Fruit fly (Drosophila melanogaster) whole organism, embryonic: Measurements from ENCODE around the gene CG15773.
A peak's percentile ranks its signal among the peaks of the same experiment; 100 is the strongest.

Experiments used
- Awh ChIP-seq: fragments of 200-800 bp; sonication (Bioruptor generic); IDR thresholded peaks from 2 replicates; pipeline ENCODE4, ENCODE4 v1.3.6; 2022; ENCODE audit warnings: missing biosample characterization, missing genetic modification characterization
- CG10267 ChIP-seq: fragments of 200-800 bp; sonication (Bioruptor generic); optimal IDR thresholded peaks from 2 replicates; lab custom pipeline; 2018; ENCODE audit warnings: missing biosample characterization, mild to moderate bottlenecking, missing genetic modification characterization, moderate library complexity
- CG10321 ChIP-seq: fragments of 200-800 bp; sonication (Bioruptor generic); IDR thresholded peaks from 2 replicates; pipeline ENCODE4 v1.3.6; 2022; ENCODE audit warnings: missing biosample characterization, missing genetic modification characterization
- CG10366 ChIP-seq: fragments of 200-800 bp; sonication (Bioruptor generic); IDR thresholded peaks from 2 replicates; pipeline ENCODE4 v1.3.6; 2022; ENCODE audit warnings: missing biosample characterization, missing genetic modification characterization
- CG10565 ChIP-seq: fragments of 200-800 bp; sonication (Bioruptor generic); optimal IDR thresholded peaks from 3 replicates; lab custom pipeline; 2016; ENCODE audit warnings: missing biosample characterization, mild to moderate bottlenecking, missing genetic modification characterization
- CG11085 ChIP-seq: fragments of 200-800 bp; sonication (Bioruptor generic); IDR thresholded peaks from 2 replicates; pipeline ENCODE4 v1.3.6; 2022; ENCODE audit warnings: missing biosample characterization, missing genetic modification characterization
- CG11093 ChIP-seq: fragments of 200-800 bp; sonication (Bioruptor generic); IDR thresholded peaks from 3 replicates; pipeline ENCODE4 v1.3.6; 2022; ENCODE audit warnings: missing biosample characterization, missing genetic modification characterization
- CG17361 ChIP-seq: fragments of 200-800 bp; sonication (Bioruptor generic); IDR thresholded peaks from 3 replicates; pipeline ENCODE4 v1.3.6; 2022; ENCODE audit warnings: missing biosample characterization, missing genetic modification characterization
- CG17829 ChIP-seq: fragments of 200-800 bp; optimal IDR thresholded peaks from 2 replicates; lab custom pipeline; 2019; ENCODE audit warnings: missing biosample characterization, mild to moderate bottlenecking, missing genetic modification characterization, moderate library complexity
- CG2199 ChIP-seq: fragments of 200-800 bp; sonication (Bioruptor generic); IDR thresholded peaks from 3 replicates; pipeline ENCODE4 v1.3.6; 2022; ENCODE audit warnings: missing biosample characterization, missing genetic modification characterization
- CG3065 ChIP-seq: fragments of 200-800 bp; sonication (Bioruptor generic); optimal IDR thresholded peaks from 2 replicates; lab custom pipeline; 2016; ENCODE audit warnings: missing biosample characterization, missing genetic modification characterization
- CG32767 ChIP-seq: fragments of 200-800 bp; sonication (Bioruptor generic); IDR thresholded peaks from 2 replicates; pipeline ENCODE4 v1.3.6; 2022; ENCODE audit warnings: missing biosample characterization, missing genetic modification characterization
- CG34224 ChIP-seq: fragments of 200-800 bp; sonication (Bioruptor generic); IDR thresholded peaks from 3 replicates; pipeline ENCODE4 v1.3.6; 2022; ENCODE audit warnings: missing biosample characterization, missing genetic modification characterization; ENCODE audit not compliant: partially characterized antibody
- CG3726 ChIP-seq: fragments of 200-800 bp; sonication (Bioruptor generic); IDR thresholded peaks from 3 replicates; pipeline ENCODE4, ENCODE4 v1.3.6; 2022; ENCODE audit warnings: missing biosample characterization, missing genetic modification characterization
- CG4617 ChIP-seq: fragments of 200-800 bp; sonication (Bioruptor generic); optimal IDR thresholded peaks from 3 replicates; lab custom pipeline; 2016; ENCODE audit warnings: missing biosample characterization, missing genetic modification characterization, borderline replicate concordance
- CG4730 ChIP-seq: fragments of 200-800 bp; sonication (Bioruptor generic); IDR thresholded peaks from 2 replicates; pipeline ENCODE4 v1.3.6; 2022; ENCODE audit warnings: missing biosample characterization, missing genetic modification characterization
- CG7987 ChIP-seq: fragments of 200-800 bp; sonication (Bioruptor generic); optimal IDR thresholded peaks from 2 replicates; lab custom pipeline; 2018; ENCODE audit warnings: missing biosample characterization, mild to moderate bottlenecking, missing genetic modification characterization, moderate library complexity
- CG8290 ChIP-seq, 3 experiments: fragments of 200-800 bp; sonication (Bioruptor generic); optimal IDR thresholded peaks; 2 replicates each; lab custom pipeline; 2016 to 2019; ENCODE audit warnings: missing biosample characterization in 3 of 3, missing genetic modification characterization in 3 of 3, mild to moderate bottlenecking in 2 of 3, moderate library complexity in 1 of 3
- CG9609 ChIP-seq: fragments of 200-800 bp; sonication (Bioruptor generic); optimal IDR thresholded peaks from 3 replicates; lab custom pipeline; 2016; ENCODE audit warnings: missing biosample characterization, missing genetic modification characterization
- D19B ChIP-seq: fragments of 200-800 bp; sonication (Bioruptor generic); optimal IDR thresholded peaks from 2 replicates; lab custom pipeline; 2017; ENCODE audit warnings: missing biosample characterization, mild to moderate bottlenecking, missing genetic modification characterization
- Drgx ChIP-seq: fragments of 200-800 bp; sonication (Bioruptor generic); IDR thresholded peaks from 2 replicates; pipeline ENCODE4 v1.3.6; 2022; ENCODE audit warnings: missing biosample characterization, missing genetic modification characterization
- HHEX ChIP-seq: fragments of 200-800 bp; sonication (Bioruptor generic); optimal IDR thresholded peaks from 3 replicates; lab custom pipeline; 2017; ENCODE audit warnings: missing biosample characterization, mild to moderate bottlenecking, missing genetic modification characterization, missing genetic modification reagents
- Mad ChIP-seq: fragments of 200-800 bp; sonication (Bioruptor generic); optimal IDR thresholded peaks from 2 replicates; lab custom pipeline; 2016; ENCODE audit warnings: missing biosample characterization, missing genetic modification characterization
- Rx ChIP-seq: fragments of 200-800 bp; sonication (Bioruptor generic); IDR thresholded peaks from 2 replicates; pipeline ENCODE4 v1.3.6; 2022; ENCODE audit warnings: missing biosample characterization, missing genetic modification characterization
- bsh ChIP-seq, 2 experiments: fragments of 200-800 bp; sonication (Bioruptor generic); optimal IDR thresholded peaks; 2 replicates each; lab custom pipeline; 2017 to 2018; ENCODE audit warnings: mild to moderate bottlenecking in 2 of 2, missing biosample characterization in 2 of 2, missing genetic modification characterization in 2 of 2, moderate library complexity in 1 of 2
- caup ChIP-seq: fragments of 200-800 bp; sonication (Bioruptor generic); optimal IDR thresholded peaks from 3 replicates; lab custom pipeline; 2017; ENCODE audit warnings: missing biosample characterization, mild to moderate bottlenecking, missing genetic modification characterization, moderate library complexity; ENCODE audit not compliant: severe bottlenecking
- chinmo ChIP-seq: fragments of 200-800 bp; sonication (Bioruptor generic); IDR thresholded peaks from 4 replicates; pipeline ENCODE4 v1.3.6; 2022; ENCODE audit warnings: missing biosample characterization, missing genetic modification characterization; ENCODE audit not compliant: partially characterized antibody
- crp ChIP-seq, 2 experiments: fragments of 200-800 bp; sonication (Bioruptor generic); optimal IDR thresholded peaks; 2 replicates in 1 of 2; 3 replicates in 1 of 2; lab custom pipeline; 2017; ENCODE audit warnings: missing biosample characterization in 2 of 2, missing genetic modification characterization in 2 of 2, mild to moderate bottlenecking in 1 of 2, moderate library complexity in 1 of 2
- dati ChIP-seq: fragments of 200-800 bp; sonication (Bioruptor generic); IDR thresholded peaks from 2 replicates; pipeline ENCODE4 v1.3.6; 2022; ENCODE audit warnings: missing biosample characterization, missing genetic modification characterization
- en ChIP-seq: fragments of 200-800 bp; sonication (Bioruptor generic); optimal IDR thresholded peaks from 2 replicates; lab custom pipeline; 2016; ENCODE audit warnings: missing biosample characterization, missing genetic modification characterization
- exex ChIP-seq: fragments of 200-800 bp; sonication (Bioruptor generic); optimal IDR thresholded peaks from 4 replicates; lab custom pipeline; 2018; ENCODE audit warnings: missing biosample characterization, mild to moderate bottlenecking, missing genetic modification characterization, moderate library complexity
- grau ChIP-seq: fragments of 200-800 bp; optimal IDR thresholded peaks from 3 replicates; lab custom pipeline; 2019; ENCODE audit warnings: missing biosample characterization, mild to moderate bottlenecking, missing genetic modification characterization, moderate library complexity
- gsb ChIP-seq: fragments of 200-800 bp; sonication (Bioruptor generic); IDR thresholded peaks from 2 replicates; pipeline ENCODE4 v1.3.6; 2022; ENCODE audit warnings: missing biosample characterization, missing genetic modification characterization
- gsb-n ChIP-seq: fragments of 200-800 bp; sonication (Bioruptor generic); optimal IDR thresholded peaks from 3 replicates; lab custom pipeline; 2018; ENCODE audit warnings: missing biosample characterization, mild to moderate bottlenecking, missing genetic modification characterization
- gt ChIP-seq: fragments of 200-800 bp; sonication (Bioruptor generic); IDR thresholded peaks from 2 replicates; pipeline ENCODE4 v1.3.6; 2022; ENCODE audit warnings: missing biosample characterization, missing genetic modification characterization
- hbn ChIP-seq: fragments of 200-800 bp; sonication (Bioruptor generic); IDR thresholded peaks from 2 replicates; pipeline ENCODE4 v1.3.6; 2022; ENCODE audit warnings: missing biosample characterization, missing genetic modification characterization; ENCODE audit not compliant: partially characterized antibody
- hth ChIP-seq: fragments of >200 bp; optimal IDR thresholded peaks from 2 replicates; lab custom pipeline; 2017; ENCODE audit warnings: inconsistent platforms
- lola ChIP-seq, 3 experiments: fragments of >200 bp in 2 of 3; fragments of 200-800 bp in 1 of 3; sonication (Bioruptor generic) in 1 of 3; optimal IDR thresholded peaks; 2 replicates each; lab custom pipeline; 2017 to 2019; ENCODE audit warnings: missing biosample characterization in 3 of 3, missing genetic modification characterization in 3 of 3, mild to moderate bottlenecking in 1 of 3, moderate library complexity in 1 of 3
- mam ChIP-seq: fragments of 200-800 bp; sonication (Bioruptor generic); optimal IDR thresholded peaks from 3 replicates; lab custom pipeline; 2016; ENCODE audit warnings: missing biosample characterization, missing genetic modification characterization
- pan ChIP-seq, 4 experiments: fragments of >200 bp in 3 of 4; fragments of 200-800 bp in 1 of 4; sonication (Bioruptor generic) in 1 of 4; optimal IDR thresholded peaks in 3 of 4; IDR thresholded peaks in 1 of 4; 2 replicates each; pipeline versions ENCODE4 v1.3.6 to Lab custom; 2017 to 2022; ENCODE audit warnings: missing biosample characterization in 2 of 4, missing genetic modification characterization in 2 of 4, mixed read lengths in 1 of 4
- pita ChIP-seq: fragments of 200-800 bp; sonication (Bioruptor generic); optimal IDR thresholded peaks from 2 replicates; lab custom pipeline; 2017; ENCODE audit warnings: missing biosample characterization, mild to moderate bottlenecking, missing genetic modification characterization
- schlank ChIP-seq: fragments of 200-800 bp; sonication (Bioruptor generic); optimal IDR thresholded peaks from 2 replicates; lab custom pipeline; 2018; ENCODE audit warnings: missing biosample characterization, mild to moderate bottlenecking, missing genetic modification characterization
- sens ChIP-seq: fragments of 200-800 bp; sonication (Bioruptor generic); peaks from one replicate; lab custom pipeline; 2016; ENCODE audit warnings: missing biosample characterization, missing genetic modification characterization
- shn ChIP-seq: fragments of 200-800 bp; sonication (Bioruptor generic); optimal IDR thresholded peaks from 3 replicates; lab custom pipeline; 2016; ENCODE audit warnings: missing biosample characterization, missing genetic modification characterization
- twi ChIP-seq: fragments of 200-800 bp; optimal IDR thresholded peaks from 2 replicates; lab custom pipeline; 2019; ENCODE audit warnings: missing biosample characterization, mild to moderate bottlenecking, missing genetic modification characterization, moderate library complexity
- wor ChIP-seq: fragments of 200-800 bp; sonication (Bioruptor generic); IDR thresholded peaks from 2 replicates; pipeline ENCODE4 v1.3.6; 2022; ENCODE audit warnings: missing biosample characterization, missing genetic modification characterization
- yki ChIP-seq: fragments of >200 bp; optimal IDR thresholded peaks from 3 replicates; lab custom pipeline; 2018

Gene CG15773

DNA sequence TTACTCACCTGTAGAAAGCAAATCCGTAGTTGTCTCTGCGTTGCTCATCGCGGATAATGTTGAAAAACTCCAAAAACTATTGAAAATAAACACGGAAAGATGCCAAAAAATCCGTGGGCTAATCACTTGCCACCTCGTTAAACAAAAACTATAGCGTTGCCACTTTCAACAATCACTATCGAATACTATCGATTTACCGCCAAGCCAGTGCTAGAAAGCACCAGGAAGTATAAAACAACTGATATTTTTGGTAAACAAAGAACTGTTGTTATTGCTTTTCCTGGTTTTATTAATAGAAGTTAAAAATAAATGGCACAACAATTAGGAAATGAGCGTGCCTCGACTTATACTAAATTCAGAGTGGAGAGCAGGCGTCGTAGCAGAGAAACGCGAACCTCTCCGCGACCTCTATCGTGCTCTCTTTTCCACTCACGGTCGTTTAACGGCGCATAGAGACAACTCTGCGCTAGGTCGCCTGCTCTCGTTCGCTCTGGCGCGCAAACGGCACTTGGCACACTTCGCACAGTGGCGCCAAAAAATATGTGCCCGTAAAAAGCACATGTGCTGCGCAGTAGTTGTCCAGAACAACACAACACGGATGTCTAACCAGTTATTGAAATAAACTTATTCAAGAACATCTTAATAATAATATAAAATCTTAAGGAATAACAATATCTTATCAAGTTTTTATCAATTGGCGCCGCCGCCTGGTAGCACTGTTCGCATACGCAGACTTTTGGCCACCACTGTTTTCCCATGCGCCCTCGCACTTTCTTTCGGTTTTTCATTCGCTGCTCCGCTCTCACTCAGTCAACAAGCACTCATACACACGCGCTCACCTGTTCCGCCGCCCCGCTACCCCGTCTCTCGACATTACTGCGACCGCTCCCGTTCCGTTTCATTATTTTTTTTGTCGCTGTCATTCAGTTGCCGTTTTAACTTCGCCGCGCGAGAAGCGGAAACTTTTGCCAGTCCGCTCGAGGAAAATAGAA, 22.6 kb downstream of the CG15773 start, which contains the start of the genes lin-52 and CG15771 (continued):
- peak; percentile 94 for TF ChIP-seq caup
- TF ChIP-seq CG4730 (GFP tag; lab: Robert Waterston, UW) = peak; percentile 91
- TF ChIP-seq CG17361 (GFP tag; lab: Robert Waterston, UW) = peak; percentile 93
- TF ChIP-seq crp (GFP tag; optimal IDR thresholded peaks at IDR 0.05; lab: Kevin White, UChicago) = peak in 1 of 2 experiments; percentile 61
- peak; percentile 82 for TF ChIP-seq CG8290 (GFP tag; optimal IDR thresholded peaks at IDR 0.05; lab: Kevin White, UChicago)
- TF ChIP-seq CG8290 (tag; optimal IDR thresholded peaks at IDR 0.05; lab: Kevin White, UChicago) = peak; percentile 64 to 69
- no peak for TF ChIP-seq pita (GFP tag; lab: Kevin White, UChicago)
- peak; percentile 79 for TF ChIP-seq exex (tag; lab: Kevin White, UChicago)
- peak; percentile 72 for TF ChIP-seq mam (GFP tag; lab: Kevin White, UChicago)
- TF ChIP-seq pan (optimal IDR thresholded peaks at IDR 0.05; lab: Kevin White, UChicago) = no peak
- TF ChIP-seq pan (GFP tag; optimal IDR thresholded peaks at IDR 0.05 in 1 of 2, IDR thresholded peaks at IDR 0.05 in 1 of 2) = peak in 1 of 2 experiments; percentile 94
- peak; percentile 17 for TF ChIP-seq CG4617 (GFP tag; lab: Kevin White, UChicago)
- TF ChIP-seq gt = peak; percentile 77
- peak; percentile 93 for TF ChIP-seq CG2199 (GFP tag; lab: Robert Waterston, UW)
- TF ChIP-seq bsh (GFP tag; optimal IDR thresholded peaks at IDR 0.05; lab: Kevin White, UChicago) = peak; percentile 95
- TF ChIP-seq gsb-n (tag; lab: Kevin White, UChicago) = peak; percentile 91
- peak; percentile 43 for TF ChIP-seq shn (GFP tag; lab: Kevin White, UChicago)
- TF ChIP-seq en (GFP tag; lab: Kevin White, UChicago) = no peak
- TF ChIP-seq CG7987 (GFP tag; lab: Kevin White, UChicago) = peak; percentile 79
- no peak for TF ChIP-seq yki (lab: Kevin White, UChicago)
- TF ChIP-seq CG10366 (GFP tag; lab: Robert Waterston, UW) = peak; percentile 94
- peak; percentile 97 for TF ChIP-seq sens (GFP tag; lab: Kevin White, UChicago)
- peak; percentile 96 for TF ChIP-seq CG17829
- TF ChIP-seq CG3726 (GFP tag; lab: Robert Waterston, UW) = peak; percentile 89
- TF ChIP-seq CG10267 (tag; lab: Kevin White, UChicago) = peak; percentile 95
- TF ChIP-seq gsb (GFP tag; lab: Robert Waterston, UW) = peak; percentile 92
- peak; percentile 33; the same call in 1 of the 2 replicates for TF ChIP-seq hbn (GFP tag; lab: Robert Waterston, UW)
- peak; percentile 95 for TF ChIP-seq grau (tag; lab: Kevin White, UChicago)
- peak; percentile 88; the same call in 2 of the 4 replicates for TF ChIP-seq chinmo (GFP tag; lab: Robert Waterston, UW)
- TF ChIP-seq CG32767 (GFP tag; lab: Robert Waterston, UW) = peak; percentile 96
- peak; percentile 35 for TF ChIP-seq CG10565
- peak; percentile 89 for TF ChIP-seq D19B (GFP tag; lab: Kevin White, UChicago)
- TF ChIP-seq CG10321 (GFP tag; lab: Robert Waterston, UW) = peak; percentile 90
- peak; percentile 90 for TF ChIP-seq Rx (GFP tag; lab: Robert Waterston, UW)
- peak; percentile 95 for TF ChIP-seq wor (GFP tag; lab: Robert Waterston, UW)
- no peak for TF ChIP-seq hth
- peak; percentile 96 for TF ChIP-seq CG11093
- peak; percentile 82 for TF ChIP-seq Mad (GFP tag; lab: Kevin White, UChicago)
- peak; percentile 90 for TF ChIP-seq Awh (GFP tag; lab: Robert Waterston, UW)
- TF ChIP-seq twi (tag; lab: Kevin White, UChicago) = peak; percentile 91
- TF ChIP-seq Drgx (GFP tag; lab: Robert Waterston, UW) = peak; percentile 97
- peak; percentile 91 for TF ChIP-seq schlank (tag; lab: Kevin White, UChicago)
- peak; percentile 97 for TF ChIP-seq HHEX (GFP tag; lab: Kevin White, UChicago)
- peak; percentile 78 for TF ChIP-seq dati
- peak in 1 of 3 experiments; percentile 92 for TF ChIP-seq lola (GFP tag; optimal IDR thresholded peaks at IDR 0.05; lab: Kevin White, UChicago)
- TF ChIP-seq CG34224 = peak; percentile 64; the same call in 2 of the 3 replicates
- TF ChIP-seq CG9609 (GFP tag; lab: Kevin White, UChicago) = peak; percentile 2
- peak; percentile 88 for TF ChIP-seq CG11085 (GFP tag; lab: Robert Waterston, UW)
- peak; percentile 76 for TF ChIP-seq CG3065 (GFP tag; lab: Kevin White, UChicago)
